Fruit fly (Drosophila melanogaster) whole organism, embryonic: ENCODE measurements around the gene CG10700.

Experiments used
- Asciz ChIP-seq: fragments of 200-800 bp; sonication (Bioruptor generic); optimal IDR thresholded peaks from 2 replicates; lab custom pipeline; 2017; ENCODE audit warnings: missing biosample characterization, mild to moderate bottlenecking, missing genetic modification characterization, missing genetic modification reagents
- CG10366 ChIP-seq: fragments of 200-800 bp; sonication (Bioruptor generic); IDR thresholded peaks from 2 replicates; pipeline ENCODE4 v1.3.6; 2022; ENCODE audit warnings: missing biosample characterization, missing genetic modification characterization
- CG11085 ChIP-seq: fragments of 200-800 bp; sonication (Bioruptor generic); IDR thresholded peaks from 2 replicates; pipeline ENCODE4 v1.3.6; 2022; ENCODE audit warnings: missing biosample characterization, missing genetic modification characterization
- CG14014 ChIP-seq: fragments of 200-800 bp; sonication (Bioruptor generic); IDR thresholded peaks from 2 replicates; pipeline ENCODE4 v1.3.6; 2022; ENCODE audit warnings: missing biosample characterization, missing genetic modification characterization
- CG14667 ChIP-seq: fragments of 200-800 bp; sonication (Bioruptor generic); IDR thresholded peaks from 2 replicates; pipeline ENCODE4 v1.3.6; 2022; ENCODE audit warnings: missing biosample characterization, missing genetic modification characterization
- CG15696 ChIP-seq: fragments of 200-800 bp; sonication (Bioruptor generic); optimal IDR thresholded peaks from 2 replicates; lab custom pipeline; 2019; ENCODE audit warnings: missing biosample characterization, mild to moderate bottlenecking, missing genetic modification characterization, moderate library complexity
- CG1603 ChIP-seq: fragments of 200-800 bp; sonication (Bioruptor generic); optimal IDR thresholded peaks from 2 replicates; lab custom pipeline; 2019; ENCODE audit warnings: missing biosample characterization, mild to moderate bottlenecking, missing genetic modification characterization, moderate library complexity
- CG17186 ChIP-seq: fragments of 200-800 bp; sonication (Bioruptor generic); optimal IDR thresholded peaks from 3 replicates; lab custom pipeline; 2017; ENCODE audit warnings: missing biosample characterization, missing genetic modification reagents, missing genetic modification characterization
- CG18619 ChIP-seq: fragments of 200-800 bp; sonication (Bioruptor generic); optimal IDR thresholded peaks from 3 replicates; lab custom pipeline; 2017; ENCODE audit warnings: missing biosample characterization, mild to moderate bottlenecking, missing genetic modification characterization
- CG18764 ChIP-seq: fragments of 200-800 bp; sonication (Bioruptor generic); optimal IDR thresholded peaks from 3 replicates; lab custom pipeline; 2016; ENCODE audit warnings: missing biosample characterization, missing genetic modification characterization
- CG3407 ChIP-seq: fragments of 200-800 bp; sonication (Bioruptor generic); optimal IDR thresholded peaks from 2 replicates; lab custom pipeline; 2018; ENCODE audit warnings: missing biosample characterization, mild to moderate bottlenecking, missing genetic modification characterization
- CG4282 ChIP-seq: fragments of 200-800 bp; sonication (Bioruptor generic); optimal IDR thresholded peaks from 2 replicates; lab custom pipeline; 2016; ENCODE audit warnings: missing biosample characterization, missing genetic modification characterization
- CG43689 ChIP-seq: fragments of 200-800 bp; sonication (Bioruptor generic); IDR thresholded peaks from 2 replicates; pipeline ENCODE4 v1.3.6; 2022; ENCODE audit warnings: missing biosample characterization, missing genetic modification characterization
- CG4820 ChIP-seq: fragments of 200-800 bp; sonication (Bioruptor generic); optimal IDR thresholded peaks from 3 replicates; lab custom pipeline; 2016; ENCODE audit warnings: missing biosample characterization, missing genetic modification characterization
- CG9215 ChIP-seq: fragments of 200-800 bp; sonication (Bioruptor generic); IDR thresholded peaks from 2 replicates; pipeline ENCODE4 v1.3.6; 2022; ENCODE audit warnings: missing biosample characterization, missing genetic modification characterization
- CG9876 ChIP-seq: fragments of 200-800 bp; sonication (Bioruptor generic); optimal IDR thresholded peaks from 2 replicates; lab custom pipeline; 2016; ENCODE audit warnings: missing biosample characterization, missing genetic modification characterization
- Dll ChIP-seq: fragments of 200-800 bp; sonication (Bioruptor generic); IDR thresholded peaks from 4 replicates; pipeline ENCODE4 v1.3.6; 2022; ENCODE audit warnings: missing biosample characterization, missing genetic modification characterization; ENCODE audit not compliant: partially characterized antibody
- HLH54F ChIP-seq: fragments of 200-800 bp; sonication (Bioruptor generic); optimal IDR thresholded peaks from 3 replicates; lab custom pipeline; 2016; ENCODE audit warnings: missing biosample characterization, missing genetic modification characterization
- Hmr ChIP-seq: fragments of 200-800 bp; sonication (Bioruptor generic); optimal IDR thresholded peaks from 3 replicates; lab custom pipeline; 2017; ENCODE audit warnings: mild to moderate bottlenecking, missing biosample characterization, missing genetic modification reagents, missing genetic modification characterization
- Hr39 ChIP-seq: fragments of >200 bp; optimal IDR thresholded peaks from 2 replicates; lab custom pipeline; 2017
- Lim3 ChIP-seq: fragments of 200-800 bp; sonication (Bioruptor generic); IDR thresholded peaks from 2 replicates; pipeline ENCODE4 v1.3.6; 2022; ENCODE audit warnings: missing biosample characterization, missing genetic modification characterization
- NFAT ChIP-seq: fragments of 200-800 bp; sonication (Bioruptor generic); IDR thresholded peaks from 2 replicates; pipeline ENCODE4 v1.3.6; 2022; ENCODE audit warnings: missing biosample characterization, missing genetic modification characterization
- Pdp1 ChIP-seq, 2 experiments: fragments of 200-800 bp; sonication (Bioruptor generic); optimal IDR thresholded peaks; 3 replicates each; lab custom pipeline; 2016; ENCODE audit warnings: missing biosample characterization in 2 of 2, missing genetic modification characterization in 2 of 2, mild to moderate bottlenecking in 1 of 2, moderate library complexity in 1 of 2
- Sry-β ChIP-seq: fragments of 200-800 bp; sonication (Bioruptor generic); optimal IDR thresholded peaks from 2 replicates; lab custom pipeline; 2018; ENCODE audit warnings: missing biosample characterization, mild to moderate bottlenecking, missing genetic modification characterization, moderate library complexity
- YL-1 ChIP-seq: fragments of 200-800 bp; sonication (Bioruptor generic); optimal IDR thresholded peaks from 3 replicates; lab custom pipeline; 2017; ENCODE audit warnings: missing biosample characterization, mild to moderate bottlenecking, missing genetic modification characterization
- ash1 ChIP-seq: fragments of 200-800 bp; sonication (Bioruptor generic); optimal IDR thresholded peaks from 2 replicates; lab custom pipeline; 2018; ENCODE audit warnings: missing biosample characterization, mild to moderate bottlenecking, missing genetic modification characterization
- az2 ChIP-seq: fragments of 200-800 bp; sonication (Bioruptor generic); optimal IDR thresholded peaks from 3 replicates; lab custom pipeline; 2016; ENCODE audit warnings: missing biosample characterization, missing genetic modification characterization
- cad ChIP-seq: fragments of >200 bp; optimal IDR thresholded peaks from 2 replicates; lab custom pipeline; 2017; ENCODE audit warnings: missing biosample characterization, missing genetic modification characterization
- cato ChIP-seq: fragments of 200-800 bp; sonication (Bioruptor generic); optimal IDR thresholded peaks from 2 replicates; lab custom pipeline; 2016; ENCODE audit warnings: missing biosample characterization, missing genetic modification characterization, borderline replicate concordance
- crp ChIP-seq, 2 experiments: fragments of 200-800 bp; sonication (Bioruptor generic); optimal IDR thresholded peaks; 2 replicates in 1 of 2; 3 replicates in 1 of 2; lab custom pipeline; 2017; ENCODE audit warnings: missing biosample characterization in 2 of 2, missing genetic modification characterization in 2 of 2, mild to moderate bottlenecking in 1 of 2, moderate library complexity in 1 of 2
- dm ChIP-seq: fragments of 200-800 bp; sonication (Bioruptor generic); optimal IDR thresholded peaks from 3 replicates; lab custom pipeline; 2016; ENCODE audit warnings: missing biosample characterization, missing genetic modification characterization
- ewg ChIP-seq: fragments of 200-800 bp; sonication (Bioruptor generic); optimal IDR thresholded peaks from 3 replicates; lab custom pipeline; 2017; ENCODE audit warnings: mild to moderate bottlenecking, missing biosample characterization, missing genetic modification reagents, missing genetic modification characterization
- grn ChIP-seq: fragments of 200-800 bp; sonication (Bioruptor generic); optimal IDR thresholded peaks from 3 replicates; lab custom pipeline; 2017; ENCODE audit warnings: missing biosample characterization, missing genetic modification characterization
- gro ChIP-seq: fragments of 200-800 bp; sonication (Bioruptor generic); optimal IDR thresholded peaks from 2 replicates; lab custom pipeline; 2016; ENCODE audit warnings: missing biosample characterization, missing genetic modification characterization
- jing ChIP-seq: fragments of 200-800 bp; sonication (Bioruptor generic); optimal IDR thresholded peaks from 2 replicates; lab custom pipeline; 2018; ENCODE audit warnings: missing biosample characterization, mild to moderate bottlenecking, missing genetic modification characterization
- jumu ChIP-seq: fragments of 200-800 bp; sonication (Bioruptor generic); optimal IDR thresholded peaks from 3 replicates; lab custom pipeline; 2016; ENCODE audit warnings: missing biosample characterization, missing genetic modification characterization
- knrl ChIP-seq: fragments of 200-800 bp; sonication (Bioruptor generic); IDR thresholded peaks from 3 replicates; pipeline ENCODE4 v1.3.6; 2022; ENCODE audit warnings: missing biosample characterization, missing genetic modification characterization; ENCODE audit not compliant: partially characterized antibody
- lmd ChIP-seq: fragments of 200-800 bp; sonication (Bioruptor generic); IDR thresholded peaks from 2 replicates; pipeline ENCODE4 v1.3.6; 2022; ENCODE audit warnings: missing biosample characterization, missing genetic modification characterization
- nom ChIP-seq: fragments of 200-800 bp; sonication (Bioruptor generic); optimal IDR thresholded peaks from 2 replicates; lab custom pipeline; 2017; ENCODE audit warnings: missing biosample characterization, missing genetic modification characterization, mild to moderate bottlenecking, moderate library complexity, missing genetic modification reagents
- oc ChIP-seq: fragments of 200-800 bp; sonication (Bioruptor generic); optimal IDR thresholded peaks from 2 replicates; lab custom pipeline; 2018; ENCODE audit warnings: missing biosample characterization, mild to moderate bottlenecking, missing genetic modification characterization, moderate library complexity
- p53 ChIP-seq: fragments of 200-800 bp; sonication (Bioruptor generic); optimal IDR thresholded peaks from 2 replicates; lab custom pipeline; 2016; ENCODE audit warnings: missing biosample characterization, missing genetic modification characterization
- schlank ChIP-seq: fragments of 200-800 bp; sonication (Bioruptor generic); optimal IDR thresholded peaks from 2 replicates; lab custom pipeline; 2018; ENCODE audit warnings: missing biosample characterization, mild to moderate bottlenecking, missing genetic modification characterization
- sima ChIP-seq: fragments of 200-800 bp; sonication (Bioruptor generic); optimal IDR thresholded peaks from 2 replicates; lab custom pipeline; 2016; ENCODE audit warnings: missing biosample characterization, missing genetic modification characterization
- slou ChIP-seq: fragments of 200-800 bp; sonication (Bioruptor generic); optimal IDR thresholded peaks from 3 replicates; lab custom pipeline; 2016; ENCODE audit warnings: missing biosample characterization, missing genetic modification characterization
- stc ChIP-seq: fragments of 200-800 bp; sonication (Bioruptor generic); IDR thresholded peaks from 2 replicates; pipeline ENCODE4 v1.3.6; 2022; ENCODE audit warnings: missing biosample characterization, missing genetic modification characterization
- unpg ChIP-seq: fragments of 200-800 bp; sonication (Bioruptor generic); optimal IDR thresholded peaks from 3 replicates; lab custom pipeline; 2018; ENCODE audit warnings: missing biosample characterization, mild to moderate bottlenecking, missing genetic modification characterization, moderate library complexity
- vfl ChIP-seq: fragments of 200-800 bp; sonication (Bioruptor generic); optimal IDR thresholded peaks from 2 replicates; lab custom pipeline; 2016; ENCODE audit warnings: missing biosample characterization, missing genetic modification characterization
- wek ChIP-seq: fragments of 200-800 bp; sonication (Bioruptor generic); optimal IDR thresholded peaks from 3 replicates; lab custom pipeline; 2018; ENCODE audit warnings: missing biosample characterization, mild to moderate bottlenecking, missing genetic modification characterization, moderate library complexity
- wor ChIP-seq: fragments of 200-800 bp; sonication (Bioruptor generic); IDR thresholded peaks from 2 replicates; pipeline ENCODE4 v1.3.6; 2022; ENCODE audit warnings: missing biosample characterization, missing genetic modification characterization
- zfh2 ChIP-seq: fragments of 200-800 bp; sonication (Bioruptor generic); optimal IDR thresholded peaks from 2 replicates; lab custom pipeline; 2016; ENCODE audit warnings: missing biosample characterization, missing genetic modification characterization

The CG10700 gene

DNA sequence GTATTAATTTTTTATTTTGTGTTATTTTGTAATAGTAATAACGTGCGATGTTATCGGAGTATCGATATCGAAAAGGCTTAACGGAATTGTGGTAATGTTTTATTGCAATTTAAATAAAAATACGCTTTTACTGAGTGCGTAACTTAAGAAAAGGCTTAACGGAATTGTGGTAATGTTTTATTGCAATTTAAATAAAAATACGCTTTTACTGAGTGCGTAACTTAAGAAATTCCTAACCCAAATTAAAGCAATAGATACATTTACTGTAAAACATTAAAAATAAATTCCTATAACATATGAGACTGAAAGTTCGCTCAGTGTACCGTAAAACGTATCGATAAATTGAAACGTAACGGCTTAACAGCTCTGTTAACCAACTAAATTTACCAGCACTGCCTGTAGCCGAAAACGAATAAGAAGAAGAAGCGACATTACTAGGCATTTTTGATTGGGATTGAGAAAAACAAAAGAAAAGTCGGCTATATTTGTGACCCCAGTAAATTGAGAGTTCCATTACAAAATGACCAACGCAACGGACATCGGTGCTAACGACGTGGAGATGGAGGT, 27.2 kb downstream of the CG10700 start, which contains the start of gene Rpn3 (continued):
- TF ChIP-seq CG9215 (GFP tag; lab: Robert Waterston, UW) (peak; percentile 62), lmd (GFP tag; lab: Robert Waterston, UW) (peak; percentile 77), CG4282 (GFP tag; lab: Kevin White, UChicago) (peak; percentile 38), CG11085 (GFP tag; lab: Robert Waterston, UW) (peak; percentile 69; the same call in 1 of the 2 replicates), Hr39 (no peak), Asciz (GFP tag; lab: Kevin White, UChicago) (no peak), wor (GFP tag; lab: Robert Waterston, UW) (peak; percentile 71), zfh2 (GFP tag; lab: Kevin White, UChicago) (peak; percentile 77), CG14014 (peak; percentile 82), Pdp1 (GFP tag; optimal IDR thresholded peaks at IDR 0.05; lab: Kevin White, UChicago) (peak; percentile 76 to 88), schlank (peak; percentile 31), gro (GFP tag; lab: Kevin White, UChicago) (peak; percentile 47), Dll (GFP tag; lab: Robert Waterston, UW) (peak; percentile 74), nom (peak; percentile 22), CG43689 (GFP tag; lab: Robert Waterston, UW) (peak; percentile 62), slou (GFP tag; lab: Kevin White, UChicago) (peak; percentile 68), dm (GFP tag; lab: Kevin White, UChicago) (peak; percentile 80), CG3407 (GFP tag; lab: Kevin White, UChicago) (peak; percentile 69), knrl (GFP tag; lab: Robert Waterston, UW) (peak; percentile 65), CG10366 (peak; percentile 84), CG15696 (tag; lab: Kevin White, UChicago) (peak; percentile 66), CG4820 (peak; percentile 73), CG17186 (GFP tag; lab: Kevin White, UChicago) (peak; percentile 18), CG1603 (tag; lab: Kevin White, UChicago) (peak; percentile 77), HLH54F (GFP tag; lab: Kevin White, UChicago) (peak; percentile 85), Hmr (GFP tag; lab: Kevin White, UChicago) (peak; percentile 86), p53 (GFP tag; lab: Kevin White, UChicago) (peak; percentile 44), wek (GFP tag; lab: Kevin White, UChicago) (peak; percentile 56), unpg (GFP tag; lab: Kevin White, UChicago) (peak; percentile 84), Sry-β (GFP tag; lab: Kevin White, UChicago) (peak; percentile 29), ewg (peak; percentile 59), cad (GFP tag; lab: Kevin White, UChicago) (no peak), jing (GFP tag; lab: Kevin White, UChicago) (no peak), vfl (peak; percentile 84), Lim3 (peak; percentile 94), cato (GFP tag; lab: Kevin White, UChicago) (peak; percentile 80), NFAT (GFP tag; lab: Robert Waterston, UW) (peak; percentile 63), CG18764 (GFP tag; lab: Kevin White, UChicago) (peak; percentile 82), stc (GFP tag; lab: Robert Waterston, UW) (peak; percentile 73), sima (GFP tag; lab: Kevin White, UChicago) (peak; percentile 17), crp (GFP tag; optimal IDR thresholded peaks at IDR 0.05; lab: Kevin White, UChicago) (peak in 1 of 2 experiments; percentile 26), jumu (GFP tag; lab: Kevin White, UChicago) (peak; percentile 73), az2 (peak; percentile 91), CG18619 (GFP tag; lab: Kevin White, UChicago) (peak; percentile 61), grn (GFP tag; lab: Kevin White, UChicago) (no peak), YL-1 (GFP tag; lab: Kevin White, UChicago) (peak; percentile 71), CG9876 (GFP tag; lab: Kevin White, UChicago) (peak; percentile 64), ash1 (GFP tag; lab: Kevin White, UChicago) (no peak), CG14667 (peak; percentile 78), oc (peak; percentile 58)
